Worm (Caenorhabditis elegans): ENCODE results near the gene F58A3.3.
A peak's percentile ranks its signal among the peaks of the same experiment; 100 is the strongest.

Gene F58A3.3

ce11 chrX:11031047-11031695, 18.7 kb downstream of the F58A3.3 start (continued):
- TF ChIP-seq vab-7 (GFP tag; IDR thresholded peaks at IDR 0.05) = 0 out of 2 replicates have a peak, but pooled peaks have one; percentile 43
- TF ChIP-seq arid-1 (GFP tag; conservative IDR thresholded peaks at IDR 0.05) = peak; percentile 70; the same call in 1 of the 2 replicates
- TF ChIP-seq tra-1 (GFP tag; IDR thresholded peaks at IDR 0.05) = no peak
- peak; percentile 87 for TF ChIP-seq nhr-48 (tag; optimal IDR thresholded peaks at IDR 0.05)
- peak; percentile 94 for TF ChIP-seq hlh-11 (tag; optimal IDR thresholded peaks at IDR 0.05)
- no peak for TF ChIP-seq F44E2.7 (GFP tag; IDR thresholded peaks at IDR 0.05)
- TF ChIP-seq ces-1 (GFP tag; optimal IDR thresholded peaks at IDR 0.05) = no peak
- TF ChIP-seq lir-3 (tag; optimal IDR thresholded peaks at IDR 0.05) = peak; percentile 20
- no peak for TF ChIP-seq cey-2 (tag; optimal IDR thresholded peaks at IDR 0.05; ENCODE audit: borderline replicate concordance, insufficient read depth)
- TF ChIP-seq jun-1 (tag; optimal IDR thresholded peaks at IDR 0.05) = peak; percentile 51
- peak; percentile 96 for TF ChIP-seq ctbp-1 (GFP tag; IDR thresholded peaks at IDR 0.05)
- no peak for TF ChIP-seq egl-27 (tag; optimal IDR thresholded peaks at IDR 0.05)
- no peak for TF ChIP-seq sdz-12 (GFP tag; optimal IDR thresholded peaks at IDR 0.05)
- no peak for TF ChIP-seq lin-1 (GFP tag; IDR thresholded peaks at IDR 0.05)
- peak; percentile 28 for TF ChIP-seq ztf-7 (tag; optimal IDR thresholded peaks at IDR 0.05)
- peak; percentile 32 for TF ChIP-seq gei-8 (GFP tag; optimal IDR thresholded peaks at IDR 0.05)
- no peak for TF ChIP-seq Y5F2A.4 (GFP tag; optimal IDR thresholded peaks at IDR 0.05)
- peak; percentile 73 for TF ChIP-seq ceh-32 (tag; optimal IDR thresholded peaks at IDR 0.05; ENCODE audit: poor library complexity)
- TF ChIP-seq ceh-62 (tag; optimal IDR thresholded peaks at IDR 0.05) = no peak
- peak; percentile 82 to 87 for TF ChIP-seq mdl-1 (tag; optimal IDR thresholded peaks at IDR 0.05)
- TF ChIP-seq nhr-237 (tag; optimal IDR thresholded peaks at IDR 0.05) = peak; percentile 40
- peak; percentile 77 for TF ChIP-seq nhr-6 (tag; optimal IDR thresholded peaks at IDR 0.05)
- TF ChIP-seq T26A8.4 (GFP tag; IDR thresholded peaks at IDR 0.05) = peak; percentile 67; the same call in 1 of the 2 replicates
- TF ChIP-seq saeg-2 (GFP tag; IDR thresholded peaks at IDR 0.05) = 0 out of 2 replicates have a peak, but pooled peaks have one; percentile 55
- no peak for TF ChIP-seq F49E8.2 (tag; optimal IDR thresholded peaks at IDR 0.05; ENCODE audit: borderline replicate concordance)
- no peak for TF ChIP-seq dmd-8 (GFP tag; IDR thresholded peaks at IDR 0.05)
- TF ChIP-seq unc-39 (tag; optimal IDR thresholded peaks at IDR 0.05) = no peak
- TF ChIP-seq lim-7 (GFP tag; IDR thresholded peaks at IDR 0.05) = no peak
- peak; percentile 99 for TF ChIP-seq aha-1 (tag)
- peak; percentile 38 for TF ChIP-seq dpl-1 (GFP tag; optimal IDR thresholded peaks at IDR 0.05)
- TF ChIP-seq aly-2 (tag; optimal IDR thresholded peaks at IDR 0.05) = no peak
- no peak for TF ChIP-seq snpc-1.2 (GFP tag; IDR thresholded peaks at IDR 0.05)
- peak; percentile 79 for TF ChIP-seq pha-4 (GFP tag; IDR thresholded peaks at IDR 0.05)
- TF ChIP-seq pha-4 (tag; optimal IDR thresholded peaks at IDR 0.05) = peak; percentile 73
- TF ChIP-seq attf-4 (tag; optimal IDR thresholded peaks at IDR 0.05) = peak; percentile 15
- no peak for TF ChIP-seq fos-1 (tag; optimal IDR thresholded peaks at IDR 0.05)
- TF ChIP-seq zip-2 (tag; optimal IDR thresholded peaks at IDR 0.05) = no peak
- TF ChIP-seq Y75B8A.6 (GFP tag; IDR thresholded peaks at IDR 0.05) = no peak
- TF ChIP-seq lin-38 (GFP tag; IDR thresholded peaks at IDR 0.05) = peak; percentile 52
- peak; percentile 74; the same call in 1 of the 2 replicates for TF ChIP-seq ceh-20 (GFP tag; IDR thresholded peaks at IDR 0.05)
- peak; percentile 40 to 86 for TF ChIP-seq hif-1 (tag; optimal IDR thresholded peaks at IDR 0.05)
- no peak for TF ChIP-seq nhr-102 (tag; optimal IDR thresholded peaks at IDR 0.05)
- peak; percentile 40; the same call in 1 of the 2 replicates for TF ChIP-seq madf-9 (GFP tag; conservative IDR thresholded peaks at IDR 0.05)
- no peak for TF ChIP-seq zip-11 (GFP tag; IDR thresholded peaks at IDR 0.05)
- peak; percentile 52 to 87 for TF ChIP-seq lsy-2 (tag; optimal IDR thresholded peaks at IDR 0.05)
- no peak for TF ChIP-seq zfp-3 (GFP tag; conservative IDR thresholded peaks at IDR 0.05)
- TF ChIP-seq nhr-10 (tag; optimal IDR thresholded peaks at IDR 0.05) = peak; percentile 11
- TF ChIP-seq mes-2 (tag; optimal IDR thresholded peaks at IDR 0.05; ENCODE audit: poor library complexity, severe bottlenecking) = peak; percentile 85
- TF ChIP-seq spr-3 (GFP tag; optimal IDR thresholded peaks at IDR 0.05) = peak; percentile 45
- TF ChIP-seq hlh-30 (tag; optimal IDR thresholded peaks at IDR 0.05; ENCODE audit: insufficient read depth) = peak; percentile 61
